Worm (Caenorhabditis elegans) whole organism, L4 larva: ENCODE data around the gene F36H12.4.

ENCODE experiments used
- F10B5.3 ChIP-seq: sonication (generic microtip); optimal IDR thresholded peaks from 2 replicates; lab custom pipeline; 2016; ENCODE audit warnings: mild to moderate bottlenecking, missing genetic modification characterization, missing compliant biosample characterization
- T26A8.4 ChIP-seq: fragments of 200-800 bp; sonication (Bioruptor generic); IDR thresholded peaks from 2 replicates; pipeline ENCODE4 v1.3.6; 2022; ENCODE audit warnings: missing genetic modification characterization, missing compliant biosample characterization
- Y105C5A.15 ChIP-seq: fragments of 200-800 bp; sonication (Bioruptor generic); IDR thresholded peaks from 2 replicates; pipeline ENCODE4 v1.3.6; 2022; ENCODE audit warnings: missing genetic modification characterization, missing compliant biosample characterization
- Y48G9A.11 ChIP-seq: fragments of 200-800 bp; sonication (Bioruptor generic); IDR thresholded peaks from 2 replicates; pipeline ENCODE4 v1.3.6; 2022; ENCODE audit warnings: missing genetic modification reagents, missing genetic modification characterization, missing compliant biosample characterization
- Y75B8A.6 ChIP-seq: fragments of 200-800 bp; sonication (Bioruptor generic); IDR thresholded peaks from 2 replicates; pipeline ENCODE4 v1.3.6; 2022; ENCODE audit warnings: missing genetic modification reagents, missing genetic modification characterization, missing compliant biosample characterization
- aha-1 ChIP-seq: fragments of 150-350 bp; peaks from one replicate; lab custom pipeline; 2014; ENCODE audit warnings: missing biosample characterization, missing genetic modification characterization
- ceh-32 ChIP-seq: sonication (generic microtip); optimal IDR thresholded peaks from 2 replicates; lab custom pipeline; 2016; ENCODE audit warnings: mild to moderate bottlenecking, missing genetic modification characterization, missing compliant biosample characterization; ENCODE audit not compliant: poor library complexity
- ceh-44 ChIP-seq: fragments of 200-800 bp; sonication (Bioruptor generic); IDR thresholded peaks from 2 replicates; pipeline ENCODE4 v1.3.6; 2022; ENCODE audit warnings: missing genetic modification reagents, missing genetic modification characterization, missing compliant biosample characterization
- ceh-82 ChIP-seq: sonication (generic microtip); optimal IDR thresholded peaks from 2 replicates; lab custom pipeline; 2017; ENCODE audit warnings: missing biosample characterization, missing genetic modification characterization
- daf-19 ChIP-seq: fragments of 200-800 bp; sonication (Bioruptor generic); conservative IDR thresholded peaks from 2 replicates; pipeline ENCODE4 v1.3.6; 2022; ENCODE audit warnings: missing genetic modification characterization, missing compliant biosample characterization
- dmd-6 ChIP-seq: fragments of 200-800 bp; sonication (Bioruptor generic); IDR thresholded peaks from 2 replicates; pipeline ENCODE4 v1.3.6; 2022; ENCODE audit warnings: missing genetic modification reagents, missing genetic modification characterization, missing compliant biosample characterization
- dmd-8 ChIP-seq: fragments of 200-800 bp; sonication (Bioruptor generic); IDR thresholded peaks from 2 replicates; pipeline ENCODE4 v1.3.6; 2022; ENCODE audit warnings: missing genetic modification characterization, missing compliant biosample characterization
- duxl-1 ChIP-seq: sonication (generic microtip); optimal IDR thresholded peaks from 2 replicates; lab custom pipeline; 2016; ENCODE audit warnings: mild to moderate bottlenecking, missing genetic modification characterization, moderate library complexity, missing compliant biosample characterization; ENCODE audit not compliant: poor library complexity
- dve-1 ChIP-seq: sonication (generic microtip); optimal IDR thresholded peaks from 2 replicates; lab custom pipeline; 2017; ENCODE audit warnings: antibody characterized with exemption, mild to moderate bottlenecking, missing genetic modification characterization, missing compliant biosample characterization; ENCODE audit not compliant: insufficient read depth
- hlh-30 ChIP-seq: sonication (generic microtip); optimal IDR thresholded peaks from 2 replicates; lab custom pipeline; 2017; ENCODE audit warnings: antibody characterized with exemption, mild to moderate bottlenecking, missing genetic modification characterization, missing compliant biosample characterization; ENCODE audit not compliant: insufficient read depth
- lim-7 ChIP-seq: fragments of 200-800 bp; sonication (Bioruptor generic); IDR thresholded peaks from 2 replicates; pipeline ENCODE4 v1.3.6; 2022; ENCODE audit warnings: missing genetic modification characterization, missing compliant biosample characterization
- lin-13 ChIP-seq: fragments of 150-350 bp; optimal IDR thresholded peaks from 2 replicates; lab custom pipeline; 2014; ENCODE audit warnings: missing biosample characterization, missing genetic modification reagents, missing genetic modification characterization
- madf-5 ChIP-seq, 2 experiments: fragments of 200-800 bp; sonication (Bioruptor generic); IDR thresholded peaks; 2 replicates each; pipeline ENCODE4 v1.3.6; 2022; ENCODE audit warnings: missing compliant biosample characterization in 2 of 2, missing genetic modification characterization in 2 of 2
- mdl-1 ChIP-seq, 2 experiments: fragments of 150-350 bp in 1 of 2; sonication (generic microtip) in 1 of 2; optimal IDR thresholded peaks; 2 replicates each; lab custom pipeline; 2014 to 2017; ENCODE audit warnings: missing biosample characterization in 2 of 2, missing genetic modification characterization in 2 of 2
- mep-1 ChIP-seq: fragments of 150-350 bp; sonication (generic microtip); optimal IDR thresholded peaks from 3 replicates; lab custom pipeline; 2014; ENCODE audit warnings: missing biosample characterization, missing genetic modification characterization
- mxl-2 ChIP-seq: fragments of 200-800 bp; sonication (Bioruptor generic); conservative IDR thresholded peaks from 2 replicates; pipeline ENCODE4 v1.3.6; 2022; ENCODE audit warnings: missing genetic modification reagents, missing genetic modification characterization, missing compliant biosample characterization
- nhr-111 ChIP-seq: fragments of 200-800 bp; sonication (Bioruptor generic); optimal IDR thresholded peaks from 2 replicates; lab custom pipeline; 2018; ENCODE audit warnings: mild to moderate bottlenecking, missing genetic modification characterization, missing compliant biosample characterization
- nhr-25 ChIP-seq: sonication (generic microtip); optimal IDR thresholded peaks from 2 replicates; lab custom pipeline; 2017; ENCODE audit warnings: missing genetic modification characterization, mild to moderate bottlenecking, missing compliant biosample characterization, antibody characterized with exemption, moderate library complexity, borderline replicate concordance; ENCODE audit not compliant: insufficient read depth
- nhr-28 ChIP-seq: fragments of 150-350 bp; optimal IDR thresholded peaks from 2 replicates; lab custom pipeline; 2014; ENCODE audit warnings: missing biosample characterization, missing genetic modification characterization
- nhr-41 ChIP-seq: fragments of 200-800 bp; sonication (Bioruptor generic); IDR thresholded peaks from 2 replicates; pipeline ENCODE4 v1.3.6; 2022; ENCODE audit warnings: missing genetic modification reagents, missing genetic modification characterization, missing compliant biosample characterization
- nhr-76 ChIP-seq: fragments of 150-350 bp; optimal IDR thresholded peaks from 2 replicates; lab custom pipeline; 2014; ENCODE audit warnings: missing biosample characterization, missing genetic modification characterization
- pha-4 ChIP-seq, 2 experiments: fragments of 150-350 bp in 1 of 2; fragments of 200-800 bp in 1 of 2; sonication (Bioruptor generic) in 1 of 2; IDR thresholded peaks in 1 of 2; optimal IDR thresholded peaks in 1 of 2; 2 replicates each; pipeline versions ENCODE4 v1.3.6 to Lab custom; 2014 to 2022; ENCODE audit warnings: missing genetic modification characterization in 2 of 2, missing genetic modification reagents in 2 of 2, missing biosample characterization in 1 of 2, missing compliant biosample characterization in 1 of 2
- php-3 ChIP-seq: fragments of 200-800 bp; sonication (Bioruptor generic); IDR thresholded peaks from 2 replicates; pipeline ENCODE4 v1.3.6; 2022; ENCODE audit warnings: missing genetic modification reagents, missing genetic modification characterization, missing compliant biosample characterization
- rbr-2 ChIP-seq: sonication (generic microtip); optimal IDR thresholded peaks from 2 replicates; lab custom pipeline; 2016; ENCODE audit warnings: missing genotype, missing genetic modification characterization, missing compliant biosample characterization
- set-16 ChIP-seq: fragments of 200-800 bp; sonication (Bioruptor generic); IDR thresholded peaks from 2 replicates; pipeline ENCODE4 v1.3.6; 2022; ENCODE audit warnings: missing genetic modification reagents, missing genetic modification characterization, missing compliant biosample characterization
- spr-1 ChIP-seq: sonication (generic microtip); optimal IDR thresholded peaks from 2 replicates; lab custom pipeline; 2016; ENCODE audit warnings: mild to moderate bottlenecking, missing genetic modification characterization, missing compliant biosample characterization
- tra-1 ChIP-seq: fragments of 200-800 bp; sonication (Bioruptor generic); IDR thresholded peaks from 2 replicates; pipeline ENCODE4 v1.3.6; 2022; ENCODE audit warnings: missing genetic modification reagents, missing genetic modification characterization, missing compliant biosample characterization
- vab-7 ChIP-seq: fragments of 200-800 bp; sonication (Bioruptor generic); IDR thresholded peaks from 2 replicates; pipeline ENCODE4 v1.3.6; 2022; ENCODE audit warnings: missing genetic modification reagents, missing genetic modification characterization, missing compliant biosample characterization
- zfp-3 ChIP-seq: fragments of 200-800 bp; sonication (Bioruptor generic); conservative IDR thresholded peaks from 2 replicates; pipeline ENCODE4 v1.3.6; 2022; ENCODE audit warnings: missing genetic modification reagents, missing genetic modification characterization, missing compliant biosample characterization
- zip-2 ChIP-seq: fragments of 150-350 bp; optimal IDR thresholded peaks from 2 replicates; lab custom pipeline; 2014; ENCODE audit warnings: missing biosample characterization, missing genetic modification characterization

F36H12.4 gene

DNA sequence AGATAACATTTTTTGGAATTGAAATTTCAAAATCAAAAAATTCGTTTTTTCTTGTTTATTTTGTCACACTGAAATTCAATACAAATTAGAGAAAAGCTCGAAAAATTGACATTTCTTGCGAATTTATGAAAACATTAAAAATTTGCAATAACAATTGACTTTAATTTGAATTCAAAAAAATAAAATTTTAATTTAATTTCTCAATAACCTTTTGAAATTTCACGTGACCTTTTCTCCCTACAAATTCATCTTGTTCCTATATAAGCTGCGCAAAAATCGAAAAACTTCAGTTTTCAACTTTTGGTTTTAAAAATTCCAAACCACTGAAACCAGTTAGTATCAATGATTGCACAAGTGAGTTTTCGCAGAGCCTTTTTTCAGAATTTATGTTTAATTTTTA is at the start of gene F36H12.4:
Gene F36H12.4 (plus strand): TSS at position 301 of the 400 bp plus-strand sequence.
- TF ChIP-seq mxl-2 (GFP tag; lab: Robert Waterston, UW): no peak
- no peak for TF ChIP-seq nhr-25
- no peak for TF ChIP-seq dmd-8
- no peak for TF ChIP-seq zfp-3 (GFP tag; lab: Robert Waterston, UW)
- TF ChIP-seq madf-5 (GFP tag; IDR thresholded peaks at IDR 0.05; lab: Robert Waterston, UW): no peak
- TF ChIP-seq mep-1: no peak
- TF ChIP-seq pha-4 (GFP tag; IDR thresholded peaks at IDR 0.05; lab: Robert Waterston, UW): no peak
- no peak for TF ChIP-seq pha-4 (tag; optimal IDR thresholded peaks at IDR 0.05; lab: Kevin White, UChicago)
- no peak for TF ChIP-seq duxl-1 (tag; lab: Kevin White, UChicago)
- no peak for TF ChIP-seq php-3 (GFP tag; lab: Robert Waterston, UW)
- TF ChIP-seq T26A8.4 (GFP tag; lab: Robert Waterston, UW): no peak
- TF ChIP-seq hlh-30 (tag; lab: Kevin White, UChicago): no peak
- no peak for TF ChIP-seq lin-13 (GFP tag; lab: Kevin White, UChicago)
- no peak for TF ChIP-seq ceh-44 (GFP tag; lab: Robert Waterston, UW)
- TF ChIP-seq Y48G9A.11: no peak
- TF ChIP-seq spr-1 (tag; lab: Kevin White, UChicago): no peak
- TF ChIP-seq nhr-76 (tag; lab: Kevin White, UChicago): no peak

DNA sequence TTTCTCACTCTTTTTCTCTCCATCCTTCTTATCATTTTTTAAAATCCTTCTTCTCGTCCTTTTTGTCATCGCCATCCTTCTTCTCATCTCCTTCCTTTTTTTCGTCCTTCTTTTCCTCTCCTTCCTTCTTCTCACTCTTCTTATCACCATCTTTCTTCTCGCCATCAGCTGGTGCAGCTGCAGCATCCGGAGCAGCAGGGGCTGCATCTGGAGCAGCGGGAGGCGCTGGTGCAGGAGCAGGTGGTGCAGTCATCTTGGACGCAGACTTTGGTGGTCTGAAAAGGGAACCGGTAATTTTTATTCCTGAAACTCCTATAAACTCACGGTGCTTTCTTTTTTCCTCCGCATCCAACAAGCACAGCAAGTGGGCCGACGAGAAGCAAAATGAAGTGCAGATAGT is 47.2 kb upstream of the F36H12.4 start:
- 0 out of 2 replicates have a peak, but pooled peaks have one; percentile 15 for TF ChIP-seq Y105C5A.15 (GFP tag; lab: Robert Waterston, UW)
- TF ChIP-seq tra-1 (GFP tag; lab: Robert Waterston, UW): no peak
- 0 out of 2 replicates have a peak, but pooled peaks have one; percentile 18 for TF ChIP-seq dmd-8
- peak; percentile 89 for TF ChIP-seq set-16
- peak; percentile 65 for TF ChIP-seq aha-1
- TF ChIP-seq rbr-2 (tag; lab: Kevin White, UChicago): no peak
- TF ChIP-seq, all 104 proteins: peak for 4

DNA sequence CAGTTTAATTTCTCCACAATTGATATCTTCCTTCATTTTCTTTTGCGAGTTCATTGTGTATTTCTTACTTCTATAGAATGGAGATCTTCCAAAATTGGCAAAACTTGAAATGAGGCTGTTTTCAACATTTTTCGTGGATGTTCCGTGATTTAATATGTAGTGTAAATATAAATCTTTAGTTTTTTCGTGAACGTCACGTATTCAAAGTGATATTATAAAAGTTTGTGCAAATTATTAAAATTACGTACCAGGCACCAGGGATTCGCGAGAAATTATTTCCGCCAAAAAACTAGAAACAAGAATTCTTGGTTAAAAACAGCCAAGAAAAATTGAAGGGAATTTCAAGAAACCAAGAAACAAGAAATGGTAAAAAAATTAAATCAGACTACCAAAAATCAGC is 44.7 kb upstream of the F36H12.4 start, which contains the start of gene Y59E9AL.8:
Gene Y59E9AL.8 (minus strand): TSS at position 101 of the 400 bp plus-strand sequence.
- TF ChIP-seq ceh-82 (tag; lab: Kevin White, UChicago) (no peak), ceh-44 (GFP tag; lab: Robert Waterston, UW) (no peak), dve-1 (tag; lab: Kevin White, UChicago) (no peak), daf-19 (no peak), dmd-6 (GFP tag; lab: Robert Waterston, UW) (no peak), spr-1 (tag; lab: Kevin White, UChicago) (no peak), nhr-28 (no peak), ceh-32 (no peak), lim-7 (no peak), Y75B8A.6 (GFP tag; lab: Robert Waterston, UW) (no peak), F10B5.3 (tag; lab: Kevin White, UChicago) (no peak), vab-7 (no peak), nhr-25 (no peak), zip-2 (tag; lab: Kevin White, UChicago) (no peak), mdl-1 (tag; optimal IDR thresholded peaks at IDR 0.05; lab: Kevin White, UChicago) (no peak), nhr-41 (GFP tag; lab: Robert Waterston, UW) (no peak), lin-13 (GFP tag; lab: Kevin White, UChicago) (no peak), nhr-111 (GFP tag; lab: Kevin White, UChicago) (no peak)
